Worm (Caenorhabditis elegans): Measurements from ENCODE around the gene F54H12.4.

ce11 chrIII:7956965-7957364 is 5.6 kb downstream of the F54H12.4 start, which contains the start of gene C29E4.9:
- TF ChIP-seq ceh-91 (GFP tag; IDR thresholded peaks at IDR 0.05) (no peak), hlh-12 (tag; optimal IDR thresholded peaks at IDR 0.05) (no peak), F23B12.7 (tag; optimal IDR thresholded peaks at IDR 0.05; ENCODE audit: insufficient read depth) (no peak), aptf-3 (GFP tag; IDR thresholded peaks at IDR 0.05) (no peak), hmg-1.2 (GFP tag; IDR thresholded peaks at IDR 0.05) (no peak)
